Fruit fly (Drosophila melanogaster): ENCODE results near the gene CG10096.
A peak's percentile ranks its signal among the peaks of the same experiment; 100 is the strongest.

Gene CG10096

dm6 chr3R:12383784-12384183 is 12.0 kb downstream of the CG10096 start:
- no peak for TF ChIP-seq CG17801 (GFP tag; optimal IDR thresholded peaks at IDR 0.05; ENCODE audit: partially characterized antibody)

- no peak for TF ChIP-seq CG17801 (GFP tag; optimal IDR thresholded peaks at IDR 0.05; ENCODE audit: partially characterized antibody)
These were observed 12.7 kb downstream of the CG10096 start, which contains the start of gene GstD11 for dm6 chr3R:12383036-12383435. GstD11 (plus strand) TSS chr3R:12383336.

- no peak for TF ChIP-seq CG17801 (GFP tag; optimal IDR thresholded peaks at IDR 0.05; ENCODE audit: partially characterized antibody)
These were observed 13.2 kb downstream of the CG10096 start, which contains the start of gene CG10035 for dm6 chr3R:12382563-12382962. CG10035 (minus strand) TSS chr3R:12382691.

- TF ChIP-seq CG17801 (GFP tag; optimal IDR thresholded peaks at IDR 0.05; ENCODE audit: partially characterized antibody), result no peak
These were observed 14.6 kb downstream of the CG10096 start for dm6 chr3R:12381130-12381700.

- TF ChIP-seq CG17801 (GFP tag; optimal IDR thresholded peaks at IDR 0.05; ENCODE audit: partially characterized antibody), result no peak
These were observed 16.1 kb downstream of the CG10096 start, which contains the start of gene GstD8 for dm6 chr3R:12379708-12380107. GstD8 (plus strand) TSS chr3R:12380008.

dm6 chr3R:12379249-12379648 is 16.5 kb downstream of the CG10096 start:
- no peak for TF ChIP-seq CG17801 (GFP tag; optimal IDR thresholded peaks at IDR 0.05; ENCODE audit: partially characterized antibody)

- no peak for TF ChIP-seq CG17801 (GFP tag; optimal IDR thresholded peaks at IDR 0.05; ENCODE audit: partially characterized antibody)
These were observed 17.6 kb downstream of the CG10096 start, which contains the start of gene GstD7 for dm6 chr3R:12378200-12378599. GstD7 (plus strand) TSS chr3R:12378500.

- no peak for TF ChIP-seq CG17801 (GFP tag; optimal IDR thresholded peaks at IDR 0.05; ENCODE audit: partially characterized antibody)
These were observed 19.0 kb downstream of the CG10096 start, which contains the start of gene GstD6 for dm6 chr3R:12376828-12377227. GstD6 (plus strand) TSS chr3R:12377128.

dm6 chr3R:12375258-12375783 is 20.5 kb downstream of the CG10096 start, which contains the start of gene GstD5:
GstD5 (plus strand) TSS chr3R:12375733.
- no peak for TF ChIP-seq CG17801 (GFP tag; optimal IDR thresholded peaks at IDR 0.05; ENCODE audit: partially characterized antibody)

- TF ChIP-seq CG17801 (GFP tag; optimal IDR thresholded peaks at IDR 0.05; ENCODE audit: partially characterized antibody), result no peak
These were observed 22.0 kb downstream of the CG10096 start, which contains the start of gene GstD4 for dm6 chr3R:12373800-12374199. GstD4 (plus strand) TSS chr3R:12374100.

- TF ChIP-seq CG17801 (GFP tag; optimal IDR thresholded peaks at IDR 0.05; ENCODE audit: partially characterized antibody), result no peak
These were observed 23.0 kb downstream of the CG10096 start, which contains the start of gene GstD3 for dm6 chr3R:12372800-12373199. GstD3 (plus strand) TSS chr3R:12373068.

dm6 chr3R:12371671-12372070 is 24.1 kb downstream of the CG10096 start, which contains the start of gene GstD2:
GstD2 (plus strand) TSS chr3R:12371971.
- TF ChIP-seq CG17801 (GFP tag; optimal IDR thresholded peaks at IDR 0.05; ENCODE audit: partially characterized antibody), result peak; percentile 10

dm6 chr3R:12370643-12370995 is 25.2 kb downstream of the CG10096 start:
- TF ChIP-seq CG17801 (GFP tag; optimal IDR thresholded peaks at IDR 0.05; ENCODE audit: partially characterized antibody), result no peak

- TF ChIP-seq CG17801 (GFP tag; optimal IDR thresholded peaks at IDR 0.05; ENCODE audit: partially characterized antibody), result no peak
These were observed 25.8 kb downstream of the CG10096 start for dm6 chr3R:12369793-12370642.

- TF ChIP-seq CG17801 (GFP tag; optimal IDR thresholded peaks at IDR 0.05; ENCODE audit: partially characterized antibody), result peak; percentile 74
These were observed 26.5 kb downstream of the CG10096 start, which contains the start of gene GstD1 for dm6 chr3R:12369135-12369792. GstD1 (minus strand) TSS chr3R:12369268.

Data from ovary, adult (tissue).